Fruit fly (Drosophila melanogaster) whole organism, wandering third instar larva: ENCODE measurements around the gene RhoGEF64C.

Experiments
- Abd-B ChIP-seq: fragments of >200 bp; optimal IDR thresholded peaks from 2 replicates; lab custom pipeline; 2017; ENCODE audit warnings: missing biosample characterization, missing genetic modification characterization
- CG32264 ChIP-seq: fragments of 200-800 bp; sonication (Bioruptor generic); optimal IDR thresholded peaks from 2 replicates; lab custom pipeline; 2016; ENCODE audit warnings: missing biosample characterization, missing genetic modification characterization
- CG9705 ChIP-seq: fragments of 200-800 bp; sonication (Bioruptor generic); optimal IDR thresholded peaks from 2 replicates; lab custom pipeline; 2018; ENCODE audit warnings: missing biosample characterization, mild to moderate bottlenecking, missing genetic modification characterization
- CrebA ChIP-seq: fragments of 200-800 bp; sonication (Bioruptor generic); optimal IDR thresholded peaks from 2 replicates; lab custom pipeline; 2016; ENCODE audit warnings: missing biosample characterization, mild to moderate bottlenecking, missing genetic modification characterization, borderline replicate concordance
- Dfd ChIP-seq: fragments of >200 bp; optimal IDR thresholded peaks from 2 replicates; lab custom pipeline; 2017; ENCODE audit warnings: missing biosample characterization, missing genetic modification characterization
- Dif ChIP-seq: fragments of 200-275, 200-300 bp; sonication (Bioruptor generic); optimal IDR thresholded peaks from 2 replicates; lab custom pipeline; 2018; ENCODE audit warnings: missing biosample characterization, missing genetic modification characterization; ENCODE audit not compliant: partially characterized antibody
- GATAd ChIP-seq: sonication (Bioruptor generic); optimal IDR thresholded peaks from 2 replicates; lab custom pipeline; 2016; ENCODE audit warnings: missing biosample characterization, missing genetic modification characterization
- HLH106 ChIP-seq: fragments of 200-800 bp; optimal IDR thresholded peaks from 3 replicates; lab custom pipeline; 2019; ENCODE audit warnings: missing biosample characterization, mild to moderate bottlenecking, missing genetic modification characterization, moderate library complexity
- Hnf4 ChIP-seq: fragments of 200-800 bp; sonication (Bioruptor generic); optimal IDR thresholded peaks from 2 replicates; lab custom pipeline; 2016; ENCODE audit warnings: missing biosample characterization, mild to moderate bottlenecking, missing genetic modification characterization
- Hr78 ChIP-seq: fragments of >200 bp; optimal IDR thresholded peaks from 2 replicates; lab custom pipeline; 2017; ENCODE audit warnings: missing biosample characterization, missing genetic modification characterization
- Hr83 ChIP-seq: fragments of 200-300 bp; sonication (Bioruptor generic); optimal IDR thresholded peaks from 2 replicates; lab custom pipeline; 2016; ENCODE audit warnings: missing biosample characterization, mild to moderate bottlenecking, missing genetic modification characterization, moderate library complexity; ENCODE audit not compliant: poor library complexity, severe bottlenecking
- Mio ChIP-seq: sonication (Bioruptor generic); optimal IDR thresholded peaks from 2 replicates; lab custom pipeline; 2016; ENCODE audit warnings: missing biosample characterization, missing genetic modification characterization
- Myc ChIP-seq: fragments of >200 bp; optimal IDR thresholded peaks from 2 replicates; lab custom pipeline; 2017
- N ChIP-seq: fragments of >200 bp; optimal IDR thresholded peaks from 2 replicates; lab custom pipeline; 2018; ENCODE audit warnings: missing biosample characterization, missing external identifiers, missing genetic modification characterization
- OdsH ChIP-seq: fragments of 200-800 bp; sonication (Bioruptor generic); optimal IDR thresholded peaks from 2 replicates; lab custom pipeline; 2016; ENCODE audit warnings: missing biosample characterization, mild to moderate bottlenecking, missing genetic modification characterization
- Rel ChIP-seq, 2 experiments: fragments of 200-800 bp; sonication (Bioruptor generic) in 1 of 2; optimal IDR thresholded peaks; 2 replicates in 1 of 2; 3 replicates in 1 of 2; lab custom pipeline; 2016 to 2019; ENCODE audit warnings: mild to moderate bottlenecking in 2 of 2, missing biosample characterization in 2 of 2, missing genetic modification characterization in 2 of 2, moderate library complexity in 1 of 2
- Sp1 ChIP-seq: fragments of 200-800 bp; sonication (Bioruptor generic); optimal IDR thresholded peaks from 3 replicates; lab custom pipeline; 2019; ENCODE audit warnings: missing biosample characterization, mild to moderate bottlenecking, missing genetic modification characterization, moderate library complexity
- br ChIP-seq: fragments of 200-800 bp; sonication (Bioruptor generic); optimal IDR thresholded peaks from 2 replicates; lab custom pipeline; 2016; ENCODE audit warnings: missing biosample characterization, missing genetic modification characterization
- brk ChIP-seq: fragments of 200-800 bp; sonication (Bioruptor generic); optimal IDR thresholded peaks from 2 replicates; lab custom pipeline; 2016; ENCODE audit warnings: missing biosample characterization, mild to moderate bottlenecking, missing genetic modification characterization
- dmrt93B ChIP-seq: fragments of 200-800 bp; sonication (Bioruptor generic); optimal IDR thresholded peaks from 2 replicates; lab custom pipeline; 2018; ENCODE audit warnings: missing biosample characterization, mild to moderate bottlenecking, missing genetic modification characterization
- dsf ChIP-seq: sonication (Bioruptor generic); optimal IDR thresholded peaks from 2 replicates; lab custom pipeline; 2016; ENCODE audit warnings: missing biosample characterization, missing genetic modification characterization, borderline replicate concordance
- ey ChIP-seq: fragments of 200-800 bp; sonication (Bioruptor generic); optimal IDR thresholded peaks from 2 replicates; lab custom pipeline; 2016; ENCODE audit warnings: missing biosample characterization, missing genetic modification characterization
- foxo ChIP-seq, 2 experiments: fragments of 200-800 bp; sonication (Bioruptor generic); optimal IDR thresholded peaks; 2 replicates in 1 of 2; 3 replicates in 1 of 2; lab custom pipeline; 2016 to 2017; ENCODE audit warnings: missing biosample characterization in 2 of 2, missing genetic modification characterization in 2 of 2
- h ChIP-seq: fragments of 200-800 bp; sonication (Bioruptor generic); optimal IDR thresholded peaks from 3 replicates; lab custom pipeline; 2016; ENCODE audit warnings: missing biosample characterization, mild to moderate bottlenecking, missing genetic modification characterization
- jim ChIP-seq: fragments of 175-275, 200-325 bp; sonication (Bioruptor generic); optimal IDR thresholded peaks from 2 replicates; lab custom pipeline; 2016; ENCODE audit warnings: missing biosample characterization, mild to moderate bottlenecking, missing genetic modification characterization
- lola ChIP-seq: fragments of >200 bp; optimal IDR thresholded peaks from 2 replicates; lab custom pipeline; 2017; ENCODE audit warnings: missing biosample characterization, missing genetic modification characterization
- psq ChIP-seq: fragments of 200-800 bp; sonication (Bioruptor generic); optimal IDR thresholded peaks from 3 replicates; lab custom pipeline; 2017; ENCODE audit warnings: missing biosample characterization, mild to moderate bottlenecking, missing genetic modification characterization, moderate library complexity
- rgr ChIP-seq: fragments of 200-800 bp; sonication (Bioruptor generic); optimal IDR thresholded peaks from 3 replicates; lab custom pipeline; 2016; ENCODE audit warnings: missing biosample characterization, mild to moderate bottlenecking, missing genetic modification characterization
- sage ChIP-seq: fragments of 200-800 bp; sonication (Bioruptor generic); optimal IDR thresholded peaks from 2 replicates; lab custom pipeline; 2016; ENCODE audit warnings: missing biosample characterization, mild to moderate bottlenecking, missing genetic modification characterization
- sv ChIP-seq: fragments of 200-800 bp; sonication (Bioruptor generic); optimal IDR thresholded peaks from 3 replicates; lab custom pipeline; 2016; ENCODE audit warnings: missing biosample characterization, missing genetic modification characterization
- tai ChIP-seq: sonication (Bioruptor generic); optimal IDR thresholded peaks from 2 replicates; lab custom pipeline; 2016; ENCODE audit warnings: missing biosample characterization, missing genetic modification characterization
- woc ChIP-seq: sonication (Bioruptor generic); optimal IDR thresholded peaks from 2 replicates; lab custom pipeline; 2016; ENCODE audit warnings: missing biosample characterization, mild to moderate bottlenecking, missing genetic modification characterization

The RhoGEF64C gene

dm6 chr3L:4825584-4825983, 133.0 kb downstream of the RhoGEF64C start, which contains the start of the genes Dhc64C and LeuRS-m:
Gene Dhc64C (minus strand): TSS chr3L:4825687.
Gene LeuRS-m (plus strand): TSS chr3L:4825853.
- TF ChIP-seq CG9705 (GFP tag; lab: Kevin White, UChicago) (peak; percentile 5), h (GFP tag; lab: Kevin White, UChicago) (peak; percentile 57), br (GFP tag; lab: Kevin White, UChicago) (peak; percentile 42), Sp1 (GFP tag; lab: Kevin White, UChicago) (peak; percentile 20), rgr (GFP tag; lab: Kevin White, UChicago) (peak; percentile 52), dsf (GFP tag; lab: Kevin White, UChicago) (no peak), HLH106 (peak; percentile 39), Dfd (GFP tag; lab: Kevin White, UChicago) (no peak), tai (GFP tag; lab: Kevin White, UChicago) (no peak), ey (GFP tag; lab: Kevin White, UChicago) (peak; percentile 46), Hr83 (GFP tag; lab: Kevin White, UChicago) (peak; percentile 49), foxo (GFP tag; optimal IDR thresholded peaks at IDR 0.05; lab: Kevin White, UChicago) (peak in 1 of 2 experiments; percentile 54), Rel (GFP tag; optimal IDR thresholded peaks at IDR 0.05; lab: Kevin White, UChicago) (no peak), Rel (tag; optimal IDR thresholded peaks at IDR 0.05; lab: Kevin White, UChicago) (peak; percentile 74), GATAd (GFP tag; lab: Kevin White, UChicago) (peak; percentile 8), dmrt93B (GFP tag; lab: Kevin White, UChicago) (no peak), jim (GFP tag; lab: Kevin White, UChicago) (peak; percentile 19)

DNA sequence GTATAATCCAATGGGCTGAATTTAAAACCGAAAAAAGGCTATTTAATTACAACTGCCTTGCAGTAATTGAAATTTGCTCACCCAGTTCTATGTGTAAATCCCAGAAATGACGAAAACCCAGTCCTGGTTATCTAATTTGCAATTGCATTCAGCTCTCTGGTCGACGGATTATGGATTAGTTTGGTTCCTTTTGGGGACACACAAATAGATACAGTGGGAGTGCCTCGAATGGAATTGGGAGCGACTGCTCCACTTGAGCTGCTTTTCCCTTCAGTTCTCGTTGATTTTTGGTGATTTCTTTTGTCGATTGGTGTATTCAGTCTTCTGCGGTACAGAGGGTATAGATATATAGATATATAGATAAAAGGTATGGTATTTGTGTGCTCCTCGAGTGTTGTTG, 140.9 kb downstream of the RhoGEF64C start, which contains the start of gene CG13708:
TSS of gene CG13708 (minus strand) at position 101 of the 400 bp plus-strand sequence.
- TF ChIP-seq woc (GFP tag; lab: Kevin White, UChicago) (no peak), h (GFP tag; lab: Kevin White, UChicago) (no peak), CrebA (no peak), Myc (no peak), Abd-B (GFP tag; lab: Kevin White, UChicago) (no peak), tai (GFP tag; lab: Kevin White, UChicago) (no peak), N (GFP tag; lab: Kevin White, UChicago) (no peak), Mio (GFP tag; lab: Kevin White, UChicago) (no peak), CG9705 (GFP tag; lab: Kevin White, UChicago) (no peak), brk (GFP tag; lab: Kevin White, UChicago) (no peak)

DNA sequence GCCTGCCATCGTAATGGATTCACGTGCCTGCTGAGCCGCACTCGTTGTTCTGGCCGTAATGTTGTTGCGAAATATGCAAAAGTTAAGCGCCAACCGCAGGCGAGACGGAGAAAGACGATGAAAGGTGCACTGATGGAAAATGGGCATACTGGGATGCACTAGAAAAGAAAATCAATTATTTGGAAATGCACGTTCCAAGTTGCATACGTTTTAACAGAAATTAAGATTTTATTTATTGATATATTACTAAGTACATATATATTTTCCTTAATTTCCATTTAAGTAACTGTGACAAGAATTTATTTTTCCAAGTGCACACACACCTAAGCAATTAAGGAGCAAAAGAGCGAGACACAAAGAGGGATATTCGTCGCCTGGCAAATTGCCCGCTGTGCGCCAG, 142.4 kb downstream of the RhoGEF64C start:
- TF ChIP-seq Sp1 (GFP tag; lab: Kevin White, UChicago) (no peak), Dfd (GFP tag; lab: Kevin White, UChicago) (no peak), Hr78 (no peak), OdsH (no peak), psq (no peak), sv (GFP tag; lab: Kevin White, UChicago) (no peak), ey (GFP tag; lab: Kevin White, UChicago) (no peak), Dif (no peak), sage (GFP tag; lab: Kevin White, UChicago) (no peak), GATAd (GFP tag; lab: Kevin White, UChicago) (no peak), Hr83 (GFP tag; lab: Kevin White, UChicago) (no peak), lola (GFP tag; lab: Kevin White, UChicago) (no peak), CG9705 (GFP tag; lab: Kevin White, UChicago) (no peak), foxo (GFP tag; optimal IDR thresholded peaks at IDR 0.05; lab: Kevin White, UChicago) (no peak), dmrt93B (GFP tag; lab: Kevin White, UChicago) (no peak), tai (GFP tag; lab: Kevin White, UChicago) (no peak), br (GFP tag; lab: Kevin White, UChicago) (no peak), Myc (no peak)

dm6 chr3L:4836353-4836752, 143.8 kb downstream of the RhoGEF64C start:
- TF ChIP-seq sage (GFP tag; lab: Kevin White, UChicago) (no peak), OdsH (no peak), CG32264 (GFP tag; lab: Kevin White, UChicago) (no peak), Rel (GFP tag; optimal IDR thresholded peaks at IDR 0.05; lab: Kevin White, UChicago) (no peak), Rel (tag; optimal IDR thresholded peaks at IDR 0.05; lab: Kevin White, UChicago) (no peak), Hnf4 (GFP tag; lab: Kevin White, UChicago) (no peak), dmrt93B (GFP tag; lab: Kevin White, UChicago) (no peak)
- TF ChIP-seq, all 38 proteins: peak for 0
